Worm (Caenorhabditis elegans) whole organism, L1 larva: Measurements from ENCODE around the gene W10G11.19.

Experiments used
- C04F5.9 ChIP-seq: sonication (generic microtip); optimal IDR thresholded peaks from 2 replicates; lab custom pipeline; 2016; ENCODE audit warnings: missing genetic modification characterization, missing compliant biosample characterization
- Y116A8C.19 ChIP-seq: sonication (generic microtip); optimal IDR thresholded peaks from 2 replicates; lab custom pipeline; 2016; ENCODE audit warnings: missing compliant biosample characterization, missing genetic modification characterization, borderline replicate concordance
- aha-1 ChIP-seq: fragments of 150-350 bp; optimal IDR thresholded peaks from 2 replicates; lab custom pipeline; 2014; ENCODE audit warnings: missing biosample characterization, missing genetic modification characterization
- ama-1 ChIP-seq: fragments of 150-350 bp; optimal IDR thresholded peaks from 2 replicates; lab custom pipeline; 2014
- ceh-63 ChIP-seq: fragments of 200-800 bp; sonication (Bioruptor generic); optimal IDR thresholded peaks from 2 replicates; lab custom pipeline; 2018; ENCODE audit warnings: mild to moderate bottlenecking, missing genetic modification characterization, missing compliant biosample characterization
- ceh-82 ChIP-seq, 3 experiments: fragments of 150-350 bp in 1 of 3; sonication (generic microtip) in 2 of 3; optimal IDR thresholded peaks; 2 replicates each; lab custom pipeline; 2014 to 2017; ENCODE audit warnings: missing biosample characterization in 3 of 3, missing genetic modification characterization in 3 of 3
- ceh-88 ChIP-seq: fragments of 200-800 bp; sonication (Bioruptor generic); IDR thresholded peaks from 2 replicates; pipeline ENCODE4 v1.3.6; 2022; ENCODE audit warnings: missing genetic modification characterization, missing compliant biosample characterization
- ceh-90 ChIP-seq: sonication (generic microtip); optimal IDR thresholded peaks from 2 replicates; lab custom pipeline; 2016; ENCODE audit warnings: missing genetic modification characterization, missing compliant biosample characterization
- dsc-1 ChIP-seq: sonication (generic microtip); optimal IDR thresholded peaks from 2 replicates; lab custom pipeline; 2016; ENCODE audit warnings: mild to moderate bottlenecking, missing genetic modification characterization, missing compliant biosample characterization
- efl-1 ChIP-seq, 4 experiments: fragments of 150-350 bp; optimal IDR thresholded peaks in 3 of 4; peaks in 1 of 4; 1 replicate in 1 of 4; 2 replicates in 3 of 4; lab custom pipeline; 2014; ENCODE audit warnings: missing biosample characterization in 2 of 4, missing genetic modification characterization in 2 of 4, missing genetic modification reagents in 2 of 4
- efl-3 ChIP-seq: fragments of 200-800 bp; sonication (Bioruptor generic); optimal IDR thresholded peaks from 2 replicates; lab custom pipeline; 2018; ENCODE audit warnings: mild to moderate bottlenecking, missing genetic modification characterization, missing compliant biosample characterization
- egl-27 ChIP-seq, 2 experiments: fragments of 150-350 bp in 1 of 2; sonication (generic microtip); optimal IDR thresholded peaks; 3 replicates each; lab custom pipeline; 2017 to 2018; ENCODE audit warnings: missing biosample characterization in 2 of 2, missing genetic modification characterization in 2 of 2, missing genetic modification reagents in 2 of 2
- elt-2 ChIP-seq: sonication (generic microtip); optimal IDR thresholded peaks from 2 replicates; lab custom pipeline; 2016; ENCODE audit warnings: missing genetic modification characterization, mild to moderate bottlenecking, inconsistent platforms, missing compliant biosample characterization, missing genetic modification reagents
- elt-3 ChIP-seq, 6 experiments: fragments of 150-350 bp in 1 of 6; sonication (generic microtip); optimal IDR thresholded peaks; 2 replicates each; lab custom pipeline; 2017 to 2018; ENCODE audit warnings: missing biosample characterization in 6 of 6, missing genetic modification characterization in 6 of 6, inconsistent platforms in 1 of 6
- fkh-4 ChIP-seq: sonication (generic microtip); optimal IDR thresholded peaks from 2 replicates; lab custom pipeline; 2016; ENCODE audit warnings: missing compliant biosample characterization, missing genetic modification characterization, borderline replicate concordance
- hlh-4 ChIP-seq: sonication (generic microtip); optimal IDR thresholded peaks from 2 replicates; lab custom pipeline; 2016; ENCODE audit warnings: mild to moderate bottlenecking, missing genetic modification characterization, missing compliant biosample characterization
- irx-1 ChIP-seq: sonication (generic microtip); optimal IDR thresholded peaks from 2 replicates; lab custom pipeline; 2016; ENCODE audit warnings: missing genetic modification characterization, missing compliant biosample characterization
- isw-1 ChIP-seq: fragments of 200-800 bp; sonication (Bioruptor generic); IDR thresholded peaks from 2 replicates; pipeline ENCODE4 v1.3.6; 2022; ENCODE audit warnings: missing genetic modification characterization, missing compliant biosample characterization
- jun-1 ChIP-seq: fragments of 150-350 bp; optimal IDR thresholded peaks from 2 replicates; lab custom pipeline; 2014; ENCODE audit warnings: missing biosample characterization, missing genetic modification reagents, missing genetic modification characterization
- lin-13 ChIP-seq: fragments of 150-350 bp; optimal IDR thresholded peaks from 2 replicates; lab custom pipeline; 2014; ENCODE audit warnings: missing biosample characterization, missing genetic modification reagents, missing genetic modification characterization
- lin-14 ChIP-seq: fragments of 200-800 bp; sonication (Bioruptor generic); optimal IDR thresholded peaks from 2 replicates; lab custom pipeline; 2018; ENCODE audit warnings: mild to moderate bottlenecking, missing genetic modification characterization, moderate library complexity, missing compliant biosample characterization
- lin-15B ChIP-seq: fragments of 150-350 bp; sonication (generic microtip); optimal IDR thresholded peaks from 3 replicates; lab custom pipeline; 2014; ENCODE audit warnings: missing biosample characterization, missing genetic modification characterization
- lin-35 ChIP-seq, 2 experiments: fragments of 150-350 bp; optimal IDR thresholded peaks; 2 replicates each; lab custom pipeline; 2014; ENCODE audit warnings: missing biosample characterization in 2 of 2, missing genetic modification characterization in 2 of 2, missing genetic modification reagents in 2 of 2
- lin-39 ChIP-seq: fragments of 150-350 bp; optimal IDR thresholded peaks from 2 replicates; lab custom pipeline; 2014; ENCODE audit warnings: missing biosample characterization, missing genetic modification reagents, missing genetic modification characterization
- lir-3 ChIP-seq: sonication (generic microtip); optimal IDR thresholded peaks from 2 replicates; lab custom pipeline; 2016; ENCODE audit warnings: mild to moderate bottlenecking, missing genetic modification characterization, moderate library complexity, missing compliant biosample characterization; ENCODE audit not compliant: poor library complexity
- lsy-2 ChIP-seq, 2 experiments: fragments of 150-350 bp; optimal IDR thresholded peaks; 2 replicates each; lab custom pipeline; 2014; ENCODE audit warnings: missing biosample characterization in 2 of 2, missing genetic modification characterization in 2 of 2
- mab-9 ChIP-seq: fragments of 200-800 bp; sonication (Bioruptor generic); IDR thresholded peaks from 2 replicates; pipeline ENCODE4 v1.3.6; 2022; ENCODE audit warnings: missing genetic modification reagents, missing genetic modification characterization, missing compliant biosample characterization
- mdl-1 ChIP-seq, 2 experiments: fragments of 150-350 bp; optimal IDR thresholded peaks; 2 replicates each; lab custom pipeline; 2014 to 2017; ENCODE audit warnings: missing biosample characterization in 2 of 2, missing genetic modification characterization in 2 of 2, inconsistent platforms in 1 of 2
- nhr-12 ChIP-seq: sonication (generic microtip); optimal IDR thresholded peaks from 2 replicates; lab custom pipeline; 2017; ENCODE audit warnings: missing biosample characterization, missing genetic modification characterization
- nhr-19 ChIP-seq: fragments of 200-800 bp; sonication (Bioruptor generic); conservative IDR thresholded peaks from 2 replicates; pipeline ENCODE4 v1.3.6; 2022; ENCODE audit warnings: missing genetic modification characterization, missing compliant biosample characterization
- nhr-28 ChIP-seq: fragments of 150-350 bp; optimal IDR thresholded peaks from 2 replicates; lab custom pipeline; 2014; ENCODE audit warnings: missing biosample characterization, missing genetic modification characterization
- nhr-71 ChIP-seq: sonication (generic microtip); optimal IDR thresholded peaks from 2 replicates; lab custom pipeline; 2016; ENCODE audit warnings: mild to moderate bottlenecking, missing genetic modification characterization, moderate library complexity, missing compliant biosample characterization
- nhr-84 ChIP-seq: sonication (generic microtip); optimal IDR thresholded peaks from 2 replicates; lab custom pipeline; 2017; ENCODE audit warnings: missing biosample characterization, missing genetic modification characterization
- nhr-85 ChIP-seq: sonication (generic microtip); peaks from one replicate; lab custom pipeline; 2016; ENCODE audit warnings: missing genetic modification characterization, inconsistent platforms, missing compliant biosample characterization
- pag-3 ChIP-seq: sonication (generic microtip); optimal IDR thresholded peaks from 2 replicates; lab custom pipeline; 2017; ENCODE audit warnings: missing genetic modification characterization, mild to moderate bottlenecking, missing compliant biosample characterization, antibody characterized with exemption, borderline replicate concordance; ENCODE audit not compliant: insufficient read depth
- pax-3 ChIP-seq: fragments of 200-800 bp; sonication (Bioruptor generic); optimal IDR thresholded peaks from 2 replicates; lab custom pipeline; 2018; ENCODE audit warnings: mild to moderate bottlenecking, missing genetic modification characterization, moderate library complexity, missing compliant biosample characterization
- rnt-1 ChIP-seq: sonication (generic microtip); optimal IDR thresholded peaks from 2 replicates; lab custom pipeline; 2016; ENCODE audit warnings: mild to moderate bottlenecking, missing genetic modification characterization, moderate library complexity, missing compliant biosample characterization
- skn-1 ChIP-seq: fragments of 150-350 bp; optimal IDR thresholded peaks from 2 replicates; lab custom pipeline; 2014; ENCODE audit warnings: missing biosample characterization, missing genetic modification characterization
- sptf-1 ChIP-seq: fragments of 150-350 bp; optimal IDR thresholded peaks from 2 replicates; lab custom pipeline; 2014; ENCODE audit warnings: missing biosample characterization, missing genetic modification characterization
- swsn-7 ChIP-seq: sonication (generic microtip); optimal IDR thresholded peaks from 2 replicates; lab custom pipeline; 2016; ENCODE audit warnings: missing genetic modification characterization, missing compliant biosample characterization
- tbx-2 ChIP-seq: sonication (generic microtip); optimal IDR thresholded peaks from 2 replicates; lab custom pipeline; 2016; ENCODE audit warnings: missing genetic modification characterization, missing compliant biosample characterization
- tlp-1 ChIP-seq: fragments of 150-350 bp; optimal IDR thresholded peaks from 2 replicates; lab custom pipeline; 2014; ENCODE audit warnings: missing biosample characterization, missing genetic modification characterization
- unc-130 ChIP-seq: fragments of 150-350 bp; optimal IDR thresholded peaks from 2 replicates; lab custom pipeline; 2017; ENCODE audit warnings: missing biosample characterization, missing genetic modification characterization, inconsistent platforms
- unc-30 ChIP-seq: sonication (generic microtip); optimal IDR thresholded peaks from 2 replicates; lab custom pipeline; 2017; ENCODE audit warnings: missing biosample characterization, missing genetic modification characterization
- unc-86 ChIP-seq: sonication (generic microtip); optimal IDR thresholded peaks from 2 replicates; lab custom pipeline; 2016; ENCODE audit warnings: missing genetic modification characterization, missing compliant biosample characterization
- unc-98 ChIP-seq: fragments of 200-800 bp; sonication (Bioruptor generic); IDR thresholded peaks from 2 replicates; pipeline ENCODE4 v1.3.6; 2022; ENCODE audit warnings: missing genetic modification characterization, missing compliant biosample characterization
- vab-15 ChIP-seq: sonication (generic microtip); optimal IDR thresholded peaks from 2 replicates; lab custom pipeline; 2017; ENCODE audit warnings: missing genotype, mild to moderate bottlenecking, missing genetic modification characterization, missing compliant biosample characterization
- xbp-1 ChIP-seq: sonication (generic microtip); optimal IDR thresholded peaks from 2 replicates; lab custom pipeline; 2016; ENCODE audit warnings: missing genetic modification characterization, missing compliant biosample characterization
- zag-1 ChIP-seq: fragments of 150-350 bp; optimal IDR thresholded peaks from 2 replicates; lab custom pipeline; 2014; ENCODE audit warnings: missing biosample characterization, missing genetic modification characterization
- zip-4 ChIP-seq: fragments of 200-800 bp; sonication (Bioruptor generic); optimal IDR thresholded peaks from 2 replicates; lab custom pipeline; 2018; ENCODE audit warnings: mild to moderate bottlenecking, missing genetic modification characterization, moderate library complexity, missing compliant biosample characterization
- ztf-11 ChIP-seq, 2 experiments: sonication (generic microtip); optimal IDR thresholded peaks; 2 replicates each; lab custom pipeline; 2016 to 2017; ENCODE audit warnings: missing genetic modification characterization in 2 of 2, missing biosample characterization in 1 of 2, missing compliant biosample characterization in 1 of 2
- ztf-4 ChIP-seq: fragments of 150-350 bp; optimal IDR thresholded peaks from 2 replicates; lab custom pipeline; 2014; ENCODE audit warnings: missing biosample characterization, missing genetic modification characterization

The W10G11.19 gene

ce11 chrII:3553453-3553852, 3.0 kb downstream of the W10G11.19 start, which contains the start of gene dnc-3:
Gene dnc-3 (plus strand): TSS chrII:3553724.
- TF ChIP-seq lsy-2 (tag; optimal IDR thresholded peaks at IDR 0.05; lab: Kevin White, UChicago) = peak; percentile 75 to 77
- no peak for TF ChIP-seq nhr-84
- peak; percentile 19 for TF ChIP-seq efl-3
- TF ChIP-seq ceh-90 = peak; percentile 62
- no peak for TF ChIP-seq Y116A8C.19 (tag; lab: Kevin White, UChicago)
- TF ChIP-seq unc-98 (GFP tag; lab: Robert Waterston, UW) = no peak
- no peak for TF ChIP-seq egl-27 (tag; optimal IDR thresholded peaks at IDR 0.05; lab: Kevin White, UChicago)
- TF ChIP-seq C04F5.9 (tag; lab: Kevin White, UChicago) = peak; percentile 77
- TF ChIP-seq ceh-88 (GFP tag; lab: Robert Waterston, UW) = 0 out of 2 replicates have a peak, but pooled peaks have one; percentile 41
- TF ChIP-seq swsn-7 (tag; lab: Kevin White, UChicago) = peak; percentile 81
- TF ChIP-seq aha-1 (tag; lab: Kevin White, UChicago) = no peak
- TF ChIP-seq elt-3 (tag; optimal IDR thresholded peaks at IDR 0.05; lab: Kevin White, UChicago) = no peak
- no peak for TF ChIP-seq rnt-1 (tag; lab: Kevin White, UChicago)
- peak; percentile 72 for TF ChIP-seq fkh-4
- TF ChIP-seq ztf-4 (tag; lab: Kevin White, UChicago) = no peak
- no peak for TF ChIP-seq ceh-63 (GFP tag; lab: Kevin White, UChicago)
- peak; percentile 81 for TF ChIP-seq irx-1
- no peak for TF ChIP-seq vab-15 (tag; lab: Kevin White, UChicago)
- no peak for TF ChIP-seq pag-3
- TF ChIP-seq lin-13 = peak; percentile 29
- peak; percentile 61 for TF ChIP-seq nhr-19
- TF ChIP-seq ama-1 (lab: Kevin White, UChicago) = no peak
- peak; percentile 56 for TF ChIP-seq unc-86 (tag; lab: Kevin White, UChicago)
- peak; percentile 86 for TF ChIP-seq nhr-71 (tag; lab: Kevin White, UChicago)
- TF ChIP-seq elt-2 = peak; percentile 62
- no peak for TF ChIP-seq unc-130 (tag; lab: Kevin White, UChicago)
- TF ChIP-seq dsc-1 (tag; lab: Kevin White, UChicago) = peak; percentile 91
- TF ChIP-seq zip-4 (GFP tag; lab: Kevin White, UChicago) = peak; percentile 69
- TF ChIP-seq skn-1 = no peak
- peak in 1 of 2 experiments; percentile 44 for TF ChIP-seq ztf-11 (tag; optimal IDR thresholded peaks at IDR 0.05; lab: Kevin White, UChicago)
- TF ChIP-seq jun-1 (tag; lab: Kevin White, UChicago) = peak; percentile 30
- peak in 1 of 3 experiments; percentile 9 for TF ChIP-seq ceh-82 (tag; optimal IDR thresholded peaks at IDR 0.05; lab: Kevin White, UChicago)
- TF ChIP-seq sptf-1 (tag; lab: Kevin White, UChicago) = no peak
- TF ChIP-seq pax-3 (tag; lab: Kevin White, UChicago) = peak; percentile 70
- peak; percentile 49 to 54 for TF ChIP-seq lin-35 (GFP tag; optimal IDR thresholded peaks at IDR 0.05; lab: Kevin White, UChicago)
- no peak for TF ChIP-seq lir-3 (tag; lab: Kevin White, UChicago)
- peak; percentile 44 to 70 for TF ChIP-seq efl-1 (optimal IDR thresholded peaks at IDR 0.05; lab: Kevin White, UChicago)
- peak; percentile 52 to 96 for TF ChIP-seq efl-1 (GFP tag; optimal IDR thresholded peaks at IDR 0.05 in 1 of 2; lab: Kevin White, UChicago)
- TF ChIP-seq lin-39 (tag; lab: Kevin White, UChicago) = peak; percentile 43
- peak; percentile 72 for TF ChIP-seq isw-1 (GFP tag; lab: Robert Waterston, UW)
- no peak for TF ChIP-seq nhr-28 (tag; lab: Kevin White, UChicago)
- peak; percentile 82 for TF ChIP-seq tbx-2
- peak; percentile 80 for TF ChIP-seq lin-14 (GFP tag; lab: Kevin White, UChicago)
- no peak for TF ChIP-seq tlp-1 (tag; lab: Kevin White, UChicago)
- no peak for TF ChIP-seq mdl-1 (tag; optimal IDR thresholded peaks at IDR 0.05; lab: Kevin White, UChicago)
- no peak for TF ChIP-seq hlh-4 (tag; lab: Kevin White, UChicago)
- TF ChIP-seq xbp-1 (tag; lab: Kevin White, UChicago) = peak; percentile 84
- TF ChIP-seq mab-9 = peak; percentile 50; the same call in 1 of the 2 replicates
- TF ChIP-seq nhr-12 (tag; lab: Kevin White, UChicago) = no peak
- TF ChIP-seq nhr-85 (tag; lab: Kevin White, UChicago) = peak; percentile 87
- TF ChIP-seq unc-30 (tag; lab: Kevin White, UChicago) = no peak
- TF ChIP-seq zag-1 = no peak
- TF ChIP-seq lin-15B (tag; lab: Kevin White, UChicago) = peak; percentile 28
